Worm (Caenorhabditis elegans) whole organism, L1 larva: ENCODE data around the gene C11H1.9.

Experiments used
- C04F5.9 ChIP-seq: sonication (generic microtip); optimal IDR thresholded peaks from 2 replicates; lab custom pipeline; 2016; ENCODE audit warnings: missing genetic modification characterization, missing compliant biosample characterization
- C34B4.2 ChIP-seq: sonication (generic microtip); optimal IDR thresholded peaks from 2 replicates; lab custom pipeline; 2017; ENCODE audit warnings: mild to moderate bottlenecking, missing genetic modification characterization, missing compliant biosample characterization
- F16B12.6 ChIP-seq: fragments of 150-350 bp; optimal IDR thresholded peaks from 2 replicates; lab custom pipeline; 2014; ENCODE audit warnings: missing biosample characterization, missing genetic modification characterization
- Y116A8C.19 ChIP-seq: sonication (generic microtip); optimal IDR thresholded peaks from 2 replicates; lab custom pipeline; 2016; ENCODE audit warnings: missing compliant biosample characterization, missing genetic modification characterization, borderline replicate concordance
- alr-1 ChIP-seq: fragments of 200-800 bp; sonication (Bioruptor generic); optimal IDR thresholded peaks from 2 replicates; lab custom pipeline; 2018; ENCODE audit warnings: borderline replicate concordance, mild to moderate bottlenecking, missing genetic modification characterization, missing compliant biosample characterization
- ama-1 ChIP-seq: fragments of 150-350 bp; optimal IDR thresholded peaks from 2 replicates; lab custom pipeline; 2014
- blmp-1 ChIP-seq: fragments of 150-350 bp; optimal IDR thresholded peaks from 2 replicates; lab custom pipeline; 2014; ENCODE audit warnings: missing biosample characterization, missing genetic modification characterization
- ceh-8 ChIP-seq: fragments of 200-800 bp; sonication (Bioruptor generic); optimal IDR thresholded peaks from 2 replicates; lab custom pipeline; 2018; ENCODE audit warnings: mild to moderate bottlenecking, missing genetic modification characterization, moderate library complexity, missing compliant biosample characterization
- ceh-82 ChIP-seq, 3 experiments: fragments of 150-350 bp in 1 of 3; sonication (generic microtip) in 2 of 3; optimal IDR thresholded peaks; 2 replicates each; lab custom pipeline; 2014 to 2017; ENCODE audit warnings: missing biosample characterization in 3 of 3, missing genetic modification characterization in 3 of 3
- ceh-88 ChIP-seq: fragments of 200-800 bp; sonication (Bioruptor generic); IDR thresholded peaks from 2 replicates; pipeline ENCODE4 v1.3.6; 2022; ENCODE audit warnings: missing genetic modification characterization, missing compliant biosample characterization
- ceh-90 ChIP-seq: sonication (generic microtip); optimal IDR thresholded peaks from 2 replicates; lab custom pipeline; 2016; ENCODE audit warnings: missing genetic modification characterization, missing compliant biosample characterization
- ces-1 ChIP-seq: fragments of 150-350 bp; optimal IDR thresholded peaks from 2 replicates; lab custom pipeline; 2014; ENCODE audit warnings: missing biosample characterization, missing genetic modification reagents, missing genetic modification characterization
- dpl-1 ChIP-seq, 3 experiments: fragments of 150-350 bp in 2 of 3; sonication (generic microtip) in 1 of 3; optimal IDR thresholded peaks; 2 replicates each; lab custom pipeline; 2014 to 2017; ENCODE audit warnings: missing biosample characterization in 3 of 3, missing genetic modification characterization in 3 of 3, missing genetic modification reagents in 3 of 3
- dsc-1 ChIP-seq: sonication (generic microtip); optimal IDR thresholded peaks from 2 replicates; lab custom pipeline; 2016; ENCODE audit warnings: mild to moderate bottlenecking, missing genetic modification characterization, missing compliant biosample characterization
- efl-1 ChIP-seq, 4 experiments: fragments of 150-350 bp; optimal IDR thresholded peaks in 3 of 4; peaks in 1 of 4; 1 replicate in 1 of 4; 2 replicates in 3 of 4; lab custom pipeline; 2014; ENCODE audit warnings: missing biosample characterization in 2 of 4, missing genetic modification characterization in 2 of 4, missing genetic modification reagents in 2 of 4
- egl-27 ChIP-seq, 2 experiments: fragments of 150-350 bp in 1 of 2; sonication (generic microtip); optimal IDR thresholded peaks; 3 replicates each; lab custom pipeline; 2017 to 2018; ENCODE audit warnings: missing biosample characterization in 2 of 2, missing genetic modification characterization in 2 of 2, missing genetic modification reagents in 2 of 2
- ets-5 ChIP-seq: fragments of 200-800 bp; sonication (Bioruptor generic); IDR thresholded peaks from 2 replicates; pipeline ENCODE4 v1.3.6; 2022; ENCODE audit warnings: missing genetic modification characterization, missing compliant biosample characterization
- fkh-4 ChIP-seq: sonication (generic microtip); optimal IDR thresholded peaks from 2 replicates; lab custom pipeline; 2016; ENCODE audit warnings: missing compliant biosample characterization, missing genetic modification characterization, borderline replicate concordance
- fos-1 ChIP-seq: fragments of 150-350 bp; optimal IDR thresholded peaks from 2 replicates; lab custom pipeline; 2014; ENCODE audit warnings: missing biosample characterization, missing genetic modification characterization
- lin-15B ChIP-seq: fragments of 150-350 bp; sonication (generic microtip); optimal IDR thresholded peaks from 3 replicates; lab custom pipeline; 2014; ENCODE audit warnings: missing biosample characterization, missing genetic modification characterization
- lsy-2 ChIP-seq, 2 experiments: fragments of 150-350 bp; optimal IDR thresholded peaks; 2 replicates each; lab custom pipeline; 2014; ENCODE audit warnings: missing biosample characterization in 2 of 2, missing genetic modification characterization in 2 of 2
- mdl-1 ChIP-seq, 2 experiments: fragments of 150-350 bp; optimal IDR thresholded peaks; 2 replicates each; lab custom pipeline; 2014 to 2017; ENCODE audit warnings: missing biosample characterization in 2 of 2, missing genetic modification characterization in 2 of 2, inconsistent platforms in 1 of 2
- nhr-20 ChIP-seq: sonication (generic microtip); optimal IDR thresholded peaks from 2 replicates; lab custom pipeline; 2016; ENCODE audit warnings: mild to moderate bottlenecking, missing genetic modification characterization, missing compliant biosample characterization
- nhr-47 ChIP-seq: sonication (generic microtip); optimal IDR thresholded peaks from 2 replicates; lab custom pipeline; 2016; ENCODE audit warnings: mild to moderate bottlenecking, missing genetic modification characterization, moderate library complexity, missing compliant biosample characterization
- nhr-71 ChIP-seq: sonication (generic microtip); optimal IDR thresholded peaks from 2 replicates; lab custom pipeline; 2016; ENCODE audit warnings: mild to moderate bottlenecking, missing genetic modification characterization, moderate library complexity, missing compliant biosample characterization
- nhr-84 ChIP-seq: sonication (generic microtip); optimal IDR thresholded peaks from 2 replicates; lab custom pipeline; 2017; ENCODE audit warnings: missing biosample characterization, missing genetic modification characterization
- nhr-85 ChIP-seq: sonication (generic microtip); peaks from one replicate; lab custom pipeline; 2016; ENCODE audit warnings: missing genetic modification characterization, inconsistent platforms, missing compliant biosample characterization
- pag-3 ChIP-seq: sonication (generic microtip); optimal IDR thresholded peaks from 2 replicates; lab custom pipeline; 2017; ENCODE audit warnings: missing genetic modification characterization, mild to moderate bottlenecking, missing compliant biosample characterization, antibody characterized with exemption, borderline replicate concordance; ENCODE audit not compliant: insufficient read depth
- pax-3 ChIP-seq: fragments of 200-800 bp; sonication (Bioruptor generic); optimal IDR thresholded peaks from 2 replicates; lab custom pipeline; 2018; ENCODE audit warnings: mild to moderate bottlenecking, missing genetic modification characterization, moderate library complexity, missing compliant biosample characterization
- pqm-1 ChIP-seq: sonication (generic microtip); optimal IDR thresholded peaks from 3 replicates; lab custom pipeline; 2017; ENCODE audit warnings: missing biosample characterization, missing genetic modification characterization
- rnt-1 ChIP-seq: sonication (generic microtip); optimal IDR thresholded peaks from 2 replicates; lab custom pipeline; 2016; ENCODE audit warnings: mild to moderate bottlenecking, missing genetic modification characterization, moderate library complexity, missing compliant biosample characterization
- skn-1 ChIP-seq: fragments of 150-350 bp; optimal IDR thresholded peaks from 2 replicates; lab custom pipeline; 2014; ENCODE audit warnings: missing biosample characterization, missing genetic modification characterization
- sptf-1 ChIP-seq: fragments of 150-350 bp; optimal IDR thresholded peaks from 2 replicates; lab custom pipeline; 2014; ENCODE audit warnings: missing biosample characterization, missing genetic modification characterization
- tbx-2 ChIP-seq: sonication (generic microtip); optimal IDR thresholded peaks from 2 replicates; lab custom pipeline; 2016; ENCODE audit warnings: missing genetic modification characterization, missing compliant biosample characterization
- unc-130 ChIP-seq: fragments of 150-350 bp; optimal IDR thresholded peaks from 2 replicates; lab custom pipeline; 2017; ENCODE audit warnings: missing biosample characterization, missing genetic modification characterization, inconsistent platforms
- unc-86 ChIP-seq: sonication (generic microtip); optimal IDR thresholded peaks from 2 replicates; lab custom pipeline; 2016; ENCODE audit warnings: missing genetic modification characterization, missing compliant biosample characterization
- unc-98 ChIP-seq: fragments of 200-800 bp; sonication (Bioruptor generic); IDR thresholded peaks from 2 replicates; pipeline ENCODE4 v1.3.6; 2022; ENCODE audit warnings: missing genetic modification characterization, missing compliant biosample characterization
- vab-15 ChIP-seq: sonication (generic microtip); optimal IDR thresholded peaks from 2 replicates; lab custom pipeline; 2017; ENCODE audit warnings: missing genotype, mild to moderate bottlenecking, missing genetic modification characterization, missing compliant biosample characterization
- zip-4 ChIP-seq: fragments of 200-800 bp; sonication (Bioruptor generic); optimal IDR thresholded peaks from 2 replicates; lab custom pipeline; 2018; ENCODE audit warnings: mild to moderate bottlenecking, missing genetic modification characterization, moderate library complexity, missing compliant biosample characterization
- ztf-11 ChIP-seq, 2 experiments: sonication (generic microtip); optimal IDR thresholded peaks; 2 replicates each; lab custom pipeline; 2016 to 2017; ENCODE audit warnings: missing genetic modification characterization in 2 of 2, missing biosample characterization in 1 of 2, missing compliant biosample characterization in 1 of 2
- ztf-4 ChIP-seq: fragments of 150-350 bp; optimal IDR thresholded peaks from 2 replicates; lab custom pipeline; 2014; ENCODE audit warnings: missing biosample characterization, missing genetic modification characterization

Gene C11H1.9

ce11 chrX:14312416-14312815, 7.8 kb downstream of the C11H1.9 start (continued):
- TF ChIP-seq C34B4.2 (tag; lab: Kevin White, UChicago) (no peak), blmp-1 (no peak), efl-1 (optimal IDR thresholded peaks at IDR 0.05; lab: Kevin White, UChicago) (peak; percentile 53 to 68), efl-1 (GFP tag; optimal IDR thresholded peaks at IDR 0.05 in 1 of 2; lab: Kevin White, UChicago) (peak; percentile 26 to 89), vab-15 (tag; lab: Kevin White, UChicago) (peak; percentile 58), ceh-90 (tag; lab: Kevin White, UChicago) (no peak), nhr-47 (tag; lab: Kevin White, UChicago) (peak; percentile 79), lsy-2 (tag; optimal IDR thresholded peaks at IDR 0.05; lab: Kevin White, UChicago) (peak; percentile 85 to 95)

- no peak for TF ChIP-seq egl-27 (tag; optimal IDR thresholded peaks at IDR 0.05; lab: Kevin White, UChicago)
- no peak for TF ChIP-seq skn-1 (tag; lab: Kevin White, UChicago)
- no peak for TF ChIP-seq F16B12.6
- TF ChIP-seq ces-1, result no peak
- TF ChIP-seq tbx-2, result no peak
- TF ChIP-seq nhr-84 (tag; lab: Kevin White, UChicago), result no peak
- TF ChIP-seq unc-86 (tag; lab: Kevin White, UChicago), result no peak
- TF ChIP-seq nhr-20 (tag; lab: Kevin White, UChicago), result no peak
- TF ChIP-seq Y116A8C.19, result no peak
- TF ChIP-seq lin-15B (tag; lab: Kevin White, UChicago), result no peak
- TF ChIP-seq sptf-1 (tag; lab: Kevin White, UChicago), result no peak
- no peak for TF ChIP-seq efl-1 (optimal IDR thresholded peaks at IDR 0.05; lab: Kevin White, UChicago)
- no peak for TF ChIP-seq efl-1 (GFP tag; optimal IDR thresholded peaks at IDR 0.05 in 1 of 2; lab: Kevin White, UChicago)
Measured at ce11 chrX:14311583-14311982, 8.6 kb downstream of the C11H1.9 start, which contains the start of gene mgrn-1. mgrn-1 (minus strand) TSS chrX:14311683.

- TF ChIP-seq ztf-11 (tag; optimal IDR thresholded peaks at IDR 0.05; lab: Kevin White, UChicago) (no peak), pag-3 (tag; lab: Kevin White, UChicago) (no peak), nhr-85 (no peak), dsc-1 (tag; lab: Kevin White, UChicago) (no peak)
Measured at ce11 chrX:14309656-14310055, 10.5 kb downstream of the C11H1.9 start.

ce11 chrX:14307667-14308066, 12.5 kb downstream of the C11H1.9 start, which contains the start of gene gphr-2:
gphr-2 (minus strand) TSS chrX:14307767.
- TF ChIP-seq nhr-71 (tag; lab: Kevin White, UChicago) (no peak), ztf-11 (tag; optimal IDR thresholded peaks at IDR 0.05; lab: Kevin White, UChicago) (no peak), ets-5 (GFP tag; lab: Robert Waterston, UW) (no peak), pax-3 (tag; lab: Kevin White, UChicago) (no peak), unc-130 (no peak), ama-1 (lab: Kevin White, UChicago) (no peak), ceh-90 (tag; lab: Kevin White, UChicago) (no peak)

ce11 chrX:14303078-14303477, 17.1 kb downstream of the C11H1.9 start, which contains the start of gene C11H1.5:
C11H1.5 (minus strand) TSS chrX:14303178.
- TF ChIP-seq alr-1 (tag; lab: Kevin White, UChicago) (no peak), ces-1 (no peak), skn-1 (tag; lab: Kevin White, UChicago) (no peak), ceh-88 (GFP tag; lab: Robert Waterston, UW) (no peak), ceh-90 (tag; lab: Kevin White, UChicago) (no peak), ama-1 (lab: Kevin White, UChicago) (no peak), ets-5 (GFP tag; lab: Robert Waterston, UW) (no peak), fos-1 (tag; lab: Kevin White, UChicago) (no peak), unc-86 (tag; lab: Kevin White, UChicago) (no peak)

- TF ChIP-seq mdl-1 (tag; optimal IDR thresholded peaks at IDR 0.05; lab: Kevin White, UChicago), result peak in 1 of 2 experiments; percentile 72
- peak; percentile 54 for TF ChIP-seq ceh-8
- no peak for TF ChIP-seq pqm-1 (tag; lab: Kevin White, UChicago)
- peak; percentile 16 for TF ChIP-seq C04F5.9 (tag; lab: Kevin White, UChicago)
- TF ChIP-seq dsc-1 (tag; lab: Kevin White, UChicago), result peak; percentile 73
- TF ChIP-seq nhr-71 (tag; lab: Kevin White, UChicago), result peak; percentile 88
- peak; percentile 63 to 72 (median 65) for TF ChIP-seq ceh-82 (tag; optimal IDR thresholded peaks at IDR 0.05; lab: Kevin White, UChicago)
- peak; percentile 13; the same call in 1 of the 2 replicates for TF ChIP-seq unc-98 (GFP tag; lab: Robert Waterston, UW)
- TF ChIP-seq lsy-2 (tag; optimal IDR thresholded peaks at IDR 0.05; lab: Kevin White, UChicago), result peak; percentile 60 to 72
- peak; percentile 30 to 43 (median 32) for TF ChIP-seq dpl-1 (GFP tag; optimal IDR thresholded peaks at IDR 0.05; lab: Kevin White, UChicago)
- no peak for TF ChIP-seq zip-4 (GFP tag; lab: Kevin White, UChicago)
- TF ChIP-seq ztf-4 (tag; lab: Kevin White, UChicago), result peak; percentile 27
- peak; percentile 79 for TF ChIP-seq rnt-1 (tag; lab: Kevin White, UChicago)
- TF ChIP-seq fkh-4 (tag; lab: Kevin White, UChicago), result peak; percentile 27
Measured at ce11 chrX:14297209-14297608, 23.0 kb downstream of the C11H1.9 start.
